Worm (Caenorhabditis elegans): ENCODE data around the gene fbxl-2.

The fbxl-2 gene

DNA sequence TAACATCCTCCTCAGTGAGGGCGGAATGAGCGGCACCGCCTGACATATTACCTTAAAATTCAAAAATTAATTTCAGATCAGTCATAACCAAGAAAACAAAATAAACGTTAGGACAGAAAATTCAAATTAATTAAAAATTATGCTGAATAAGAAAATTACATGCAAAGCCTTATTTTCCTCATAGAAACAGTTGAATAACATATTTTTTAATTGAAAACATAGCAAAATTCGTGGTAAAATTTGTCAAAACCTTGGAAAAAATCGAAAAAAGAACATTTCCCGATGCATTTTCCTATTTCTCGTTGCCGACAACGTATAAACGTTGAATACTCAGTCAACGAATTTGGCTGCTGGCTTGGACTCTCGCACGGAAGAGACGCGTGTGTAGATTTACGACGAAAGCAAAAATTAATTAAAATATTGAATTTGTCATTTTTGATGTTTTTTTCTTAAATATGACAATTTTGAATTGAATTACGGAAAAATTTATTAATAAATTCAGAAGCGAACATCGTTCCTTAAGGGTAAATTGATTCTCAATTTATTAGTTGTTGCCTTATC lies 3.0 kb upstream of the fbxl-2 start, which contains the start of the genes rps-0 and rbg-3:
TSS of gene rps-0 (minus strand) at position 51 of the 561 bp plus-strand sequence.
TSS of gene rbg-3 (plus strand) at position 424 of the 561 bp plus-strand sequence.
- TF ChIP-seq ZK185.1 (tag; optimal IDR thresholded peaks at IDR 0.05; ENCODE audit: poor library complexity, severe bottlenecking): peak; percentile 86
- TF ChIP-seq lsl-1 (GFP tag; optimal IDR thresholded peaks at IDR 0.05): peak; percentile 68
- TF ChIP-seq lin-35 (GFP tag; optimal IDR thresholded peaks at IDR 0.05): peak in 2 of 3 experiments; percentile 64 to 92
- TF ChIP-seq attf-6 (GFP tag; IDR thresholded peaks at IDR 0.05): no peak
- TF ChIP-seq lin-54 (GFP tag; optimal IDR thresholded peaks at IDR 0.05): peak; percentile 89
- peak; percentile 44 for TF ChIP-seq unc-130 (GFP tag; optimal IDR thresholded peaks at IDR 0.05)
- peak; percentile 58; the same call in 1 of the 2 replicates for TF ChIP-seq Y53G8AR.9 (GFP tag; conservative IDR thresholded peaks at IDR 0.05)
- no peak for TF ChIP-seq hmg-20 (GFP tag; IDR thresholded peaks at IDR 0.05)
- no peak for TF ChIP-seq F52B5.7 (tag; optimal IDR thresholded peaks at IDR 0.05)
- peak; percentile 81 for TF ChIP-seq ceh-91 (GFP tag; IDR thresholded peaks at IDR 0.05)
- no peak for TF ChIP-seq lin-26 (GFP tag; IDR thresholded peaks at IDR 0.05)
- TF ChIP-seq mxl-1 (tag; optimal IDR thresholded peaks at IDR 0.05): no peak
- peak; percentile 24 for TF ChIP-seq somi-1 (GFP tag; optimal IDR thresholded peaks at IDR 0.05)
- peak; percentile 41 for TF ChIP-seq ekl-4 (GFP tag; IDR thresholded peaks at IDR 0.05)
- no peak for TF ChIP-seq Y79H2A.3 (GFP tag; conservative IDR thresholded peaks at IDR 0.05)
- TF ChIP-seq F23B12.7 (tag; optimal IDR thresholded peaks at IDR 0.05; ENCODE audit: insufficient read depth): peak; percentile 94
- no peak for TF ChIP-seq B0035.1 (tag; optimal IDR thresholded peaks at IDR 0.05)
- TF ChIP-seq cebp-1 (GFP tag; IDR thresholded peaks at IDR 0.05): no peak
- peak; percentile 80 for TF ChIP-seq cebp-1 (tag; optimal IDR thresholded peaks at IDR 0.05)
- no peak for TF ChIP-seq snpc-4 (GFP tag; optimal IDR thresholded peaks at IDR 0.05)
- peak in 3 of 4 experiments; percentile 53 to 74 (median 61) for TF ChIP-seq snpc-4 (tag; optimal IDR thresholded peaks at IDR 0.05)
- peak; percentile 75 for TF ChIP-seq dpl-1 (GFP tag; optimal IDR thresholded peaks at IDR 0.05)
- TF ChIP-seq dox-1 (GFP tag; IDR thresholded peaks at IDR 0.05): peak; percentile 87
- TF ChIP-seq die-1 (tag; optimal IDR thresholded peaks at IDR 0.05): no peak
- TF ChIP-seq F49E8.2 (tag; optimal IDR thresholded peaks at IDR 0.05; ENCODE audit: insufficient read depth): peak; percentile 74
- TF ChIP-seq xnd-1 (tag; optimal IDR thresholded peaks at IDR 0.05): peak; percentile 20
- 0 out of 2 replicates have a peak, but pooled peaks have one; percentile 30 for TF ChIP-seq ztf-28 (GFP tag; IDR thresholded peaks at IDR 0.05)
- TF ChIP-seq nhr-90 (tag; optimal IDR thresholded peaks at IDR 0.05): no peak
- TF ChIP-seq B0019.2 (GFP tag; conservative IDR thresholded peaks at IDR 0.05): peak; percentile 74; the same call in 1 of the 2 replicates
- TF ChIP-seq snpc-1.1 (tag; optimal IDR thresholded peaks at IDR 0.05; ENCODE audit: insufficient read depth): peak; percentile 13
- TF ChIP-seq ccch-3 (GFP tag; optimal IDR thresholded peaks at IDR 0.05): no peak
- TF ChIP-seq tbx-9 (tag; optimal IDR thresholded peaks at IDR 0.05; ENCODE audit: borderline replicate concordance): no peak
- peak; percentile 64 for TF ChIP-seq tbp1 (GFP tag; optimal IDR thresholded peaks at IDR 0.05)
- peak; percentile 85 for TF ChIP-seq lin-40 (tag; optimal IDR thresholded peaks at IDR 0.05)
- peak; percentile 27; the same call in 1 of the 2 replicates for TF ChIP-seq ceh-100 (GFP tag; IDR thresholded peaks at IDR 0.05)
- TF ChIP-seq ceh-27 (GFP tag; optimal IDR thresholded peaks at IDR 0.05): peak; percentile 74
- peak; percentile 88 for TF ChIP-seq tlf-1 (GFP tag; optimal IDR thresholded peaks at IDR 0.05)
- TF ChIP-seq C17E4.6 (GFP tag; IDR thresholded peaks at IDR 0.05): peak; percentile 46; the same call in 1 of the 2 replicates
- TF ChIP-seq Y95B8A.8 (GFP tag; IDR thresholded peaks at IDR 0.05): 0 out of 2 replicates have a peak, but pooled peaks have one; percentile 30
- no peak for TF ChIP-seq akir-1 (GFP tag; optimal IDR thresholded peaks at IDR 0.05)
- peak in 1 of 2 experiments; percentile 74 for TF ChIP-seq let-607 (tag; optimal IDR thresholded peaks at IDR 0.05)
- TF ChIP-seq B0336.3 (GFP tag; IDR thresholded peaks at IDR 0.05): 0 out of 2 replicates have a peak, but pooled peaks have one; percentile 35
- TF ChIP-seq madf-8 (GFP tag; conservative IDR thresholded peaks at IDR 0.05): peak; percentile 42
- no peak for TF ChIP-seq lsy-27 (tag; optimal IDR thresholded peaks at IDR 0.05; ENCODE audit: borderline replicate concordance, insufficient read depth)
- TF ChIP-seq aptf-3 (GFP tag; IDR thresholded peaks at IDR 0.05): no peak
- TF ChIP-seq attf-5 (GFP tag; optimal IDR thresholded peaks at IDR 0.05): peak; percentile 93
